Worm (Caenorhabditis elegans): ENCODE data around the gene coh-4.

coh-4 gene

DNA sequence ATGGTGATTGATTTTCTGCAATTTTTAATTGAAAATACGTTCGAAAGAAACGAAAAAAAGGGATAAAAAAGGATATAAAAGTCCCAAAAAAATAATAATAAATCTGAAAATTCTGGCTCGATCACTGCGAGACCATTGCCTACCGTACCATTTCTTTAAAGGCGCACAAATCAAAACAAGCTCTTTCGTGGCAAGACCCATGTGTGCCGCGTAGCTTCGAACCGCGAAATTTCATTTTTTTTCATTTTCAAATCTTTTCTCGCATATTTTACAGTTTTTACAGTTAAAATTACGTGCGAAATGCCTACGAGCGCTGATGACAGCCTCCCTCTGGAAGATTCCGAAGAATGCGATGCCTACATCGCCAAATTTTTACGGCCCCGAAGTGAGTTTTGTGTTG, at the start of gene coh-4, which contains the start of gene pid-5:
TSS of gene coh-4 (minus strand) at position 17 of the 400 bp plus-strand sequence.
TSS of gene pid-5 (plus strand) at position 259 of the 400 bp plus-strand sequence.
- TF ChIP-seq ekl-4 (GFP tag; IDR thresholded peaks at IDR 0.05) (peak; percentile 61), B0035.1 (tag; optimal IDR thresholded peaks at IDR 0.05) (no peak), aptf-3 (GFP tag; IDR thresholded peaks at IDR 0.05) (no peak), F10E7.11 (tag; optimal IDR thresholded peaks at IDR 0.05) (no peak), F55B11.4 (tag; optimal IDR thresholded peaks at IDR 0.05; ENCODE audit: borderline replicate concordance, insufficient read depth) (no peak), ets-4 (GFP tag; optimal IDR thresholded peaks at IDR 0.05) (no peak), C06A6.2 (GFP tag; conservative IDR thresholded peaks at IDR 0.05) (no peak), zim-3 (tag; optimal IDR thresholded peaks at IDR 0.05) (no peak), hrde-1 (tag; optimal IDR thresholded peaks at IDR 0.05; ENCODE audit: borderline replicate concordance) (peak; percentile 22), snpc-1.3 (tag; optimal IDR thresholded peaks at IDR 0.05; ENCODE audit: insufficient read depth) (peak; percentile 81), dpl-1 (GFP tag; optimal IDR thresholded peaks at IDR 0.05) (peak; percentile 92), ztf-3 (GFP tag; optimal IDR thresholded peaks at IDR 0.05) (no peak), lag-1 (GFP tag; IDR thresholded peaks at IDR 0.05) (no peak), C17E4.6 (GFP tag; IDR thresholded peaks at IDR 0.05) (peak; percentile 61; the same call in 1 of the 2 replicates), ceh-79 (tag; optimal IDR thresholded peaks at IDR 0.05) (no peak), hsf-1 (GFP tag; IDR thresholded peaks at IDR 0.05) (peak; percentile 71), nfya-1 (tag; optimal IDR thresholded peaks at IDR 0.05; ENCODE audit: borderline replicate concordance, insufficient read depth) (no peak), attf-5 (GFP tag; optimal IDR thresholded peaks at IDR 0.05) (no peak), sea-2 (GFP tag; IDR thresholded peaks at IDR 0.05) (no peak), let-526 (GFP tag; IDR thresholded peaks at IDR 0.05) (no peak), tbx-9 (tag; optimal IDR thresholded peaks at IDR 0.05; ENCODE audit: borderline replicate concordance) (no peak), sptf-2 (GFP tag; optimal IDR thresholded peaks at IDR 0.05) (no peak), tbp1 (GFP tag; optimal IDR thresholded peaks at IDR 0.05) (peak; percentile 63), attf-6 (GFP tag; IDR thresholded peaks at IDR 0.05) (peak; percentile 69; the same call in 1 of the 2 replicates), athp-1 (tag; optimal IDR thresholded peaks at IDR 0.05) (peak; percentile 23), attf-3 (GFP tag; conservative IDR thresholded peaks at IDR 0.05) (0 out of 2 replicates have a peak, but pooled peaks have one; percentile 14), F57A8.1 (GFP tag; optimal IDR thresholded peaks at IDR 0.05) (no peak), F37B4.10 (GFP tag; IDR thresholded peaks at IDR 0.05) (no peak), nhr-90 (tag; optimal IDR thresholded peaks at IDR 0.05) (no peak), F33H1.4 (GFP tag; IDR thresholded peaks at IDR 0.05) (peak; percentile 99), mes-4 (tag; optimal IDR thresholded peaks at IDR 0.05) (no peak), Y53G8AR.9 (GFP tag; conservative IDR thresholded peaks at IDR 0.05) (peak; percentile 79), T07F8.4 (tag; optimal IDR thresholded peaks at IDR 0.05) (no peak), repo-1 (tag; optimal IDR thresholded peaks at IDR 0.05) (no peak), unc-130 (GFP tag; optimal IDR thresholded peaks at IDR 0.05) (peak; percentile 84), akir-1 (GFP tag; optimal IDR thresholded peaks at IDR 0.05) (no peak), somi-1 (GFP tag; optimal IDR thresholded peaks at IDR 0.05) (no peak), D2030.7 (GFP tag; IDR thresholded peaks at IDR 0.05) (peak; percentile 95), die-1 (tag; optimal IDR thresholded peaks at IDR 0.05) (no peak), rpc-1 (optimal IDR thresholded peaks at IDR 0.05) (no peak), rpc-1 (tag; optimal IDR thresholded peaks at IDR 0.05) (no peak), Y79H2A.3 (GFP tag; conservative IDR thresholded peaks at IDR 0.05) (no peak), lsl-1 (GFP tag; optimal IDR thresholded peaks at IDR 0.05) (peak; percentile 99), nfya-2 (GFP tag; IDR thresholded peaks at IDR 0.05) (no peak), ZK185.1 (tag; optimal IDR thresholded peaks at IDR 0.05; ENCODE audit: poor library complexity, severe bottlenecking) (no peak), dox-1 (GFP tag; IDR thresholded peaks at IDR 0.05) (peak; percentile 89), F39B2.1 (GFP tag; IDR thresholded peaks at IDR 0.05) (no peak), mcd-1 (GFP tag; IDR thresholded peaks at IDR 0.05) (peak; percentile 83), F23B12.7 (tag; optimal IDR thresholded peaks at IDR 0.05; ENCODE audit: insufficient read depth) (peak; percentile 36)

Measured in whole organism, young adult.